Fruit fly (Drosophila melanogaster) whole organism, embryonic: ENCODE results near the gene CG43759.

Source experiments
- Blimp-1 ChIP-seq: fragments of 200-800 bp; sonication (Bioruptor generic); optimal IDR thresholded peaks from 3 replicates; lab custom pipeline; 2018; ENCODE audit warnings: missing biosample characterization, missing genetic modification characterization, mild to moderate bottlenecking, moderate library complexity, missing genetic modification reagents
- CG10147 ChIP-seq: fragments of 200-800 bp; sonication (Bioruptor generic); optimal IDR thresholded peaks from 2 replicates; lab custom pipeline; 2019; ENCODE audit warnings: missing biosample characterization, mild to moderate bottlenecking, missing genetic modification characterization, moderate library complexity
- CG10431 ChIP-seq: fragments of 200-800 bp; sonication (Bioruptor generic); optimal IDR thresholded peaks from 3 replicates; lab custom pipeline; 2018; ENCODE audit warnings: missing biosample characterization, mild to moderate bottlenecking, missing genetic modification characterization
- CG10979 ChIP-seq: fragments of 200-800 bp; sonication (Bioruptor generic); optimal IDR thresholded peaks from 2 replicates; lab custom pipeline; 2018; ENCODE audit warnings: missing biosample characterization, mild to moderate bottlenecking, missing genetic modification characterization, moderate library complexity
- CG11504 ChIP-seq: fragments of 200-800 bp; sonication (Bioruptor generic); optimal IDR thresholded peaks from 3 replicates; lab custom pipeline; 2019; ENCODE audit warnings: missing biosample characterization, mild to moderate bottlenecking, missing genetic modification characterization, moderate library complexity
- CG11696 ChIP-seq: fragments of 200-800 bp; sonication (Bioruptor generic); IDR thresholded peaks from 2 replicates; pipeline ENCODE4 v1.3.6; 2022; ENCODE audit warnings: missing biosample characterization, missing genetic modification characterization
- CG13775 ChIP-seq: fragments of 200-800 bp; sonication (Bioruptor generic); optimal IDR thresholded peaks from 3 replicates; lab custom pipeline; 2017; ENCODE audit warnings: missing biosample characterization, mild to moderate bottlenecking, missing genetic modification characterization
- CG15011 ChIP-seq: fragments of 200-800 bp; sonication (Bioruptor generic); optimal IDR thresholded peaks from 3 replicates; lab custom pipeline; 2018; ENCODE audit warnings: missing biosample characterization, mild to moderate bottlenecking, missing genetic modification characterization
- CG17361 ChIP-seq: fragments of 200-800 bp; sonication (Bioruptor generic); IDR thresholded peaks from 3 replicates; pipeline ENCODE4 v1.3.6; 2022; ENCODE audit warnings: missing biosample characterization, missing genetic modification characterization
- CG2120 ChIP-seq: fragments of 200-800 bp; sonication (Bioruptor generic); optimal IDR thresholded peaks from 3 replicates; lab custom pipeline; 2016; ENCODE audit warnings: missing biosample characterization, missing genetic modification characterization
- CG2202 ChIP-seq: fragments of 200-800 bp; sonication (Bioruptor generic); optimal IDR thresholded peaks from 2 replicates; lab custom pipeline; 2018; ENCODE audit warnings: missing biosample characterization, mild to moderate bottlenecking, missing genetic modification characterization
- CG2678 ChIP-seq: fragments of 200-800 bp; sonication (Bioruptor generic); optimal IDR thresholded peaks from 3 replicates; lab custom pipeline; 2019; ENCODE audit warnings: missing biosample characterization, mild to moderate bottlenecking, missing genetic modification characterization, moderate library complexity
- CG2712 ChIP-seq: fragments of 200-800 bp; optimal IDR thresholded peaks from 3 replicates; lab custom pipeline; 2019; ENCODE audit warnings: missing biosample characterization, mild to moderate bottlenecking, missing genetic modification characterization, moderate library complexity
- CG30403 ChIP-seq: fragments of 200-800 bp; sonication (Bioruptor generic); optimal IDR thresholded peaks from 3 replicates; lab custom pipeline; 2016; ENCODE audit warnings: missing biosample characterization, missing genetic modification characterization
- CG3407 ChIP-seq: fragments of 200-800 bp; sonication (Bioruptor generic); optimal IDR thresholded peaks from 2 replicates; lab custom pipeline; 2018; ENCODE audit warnings: missing biosample characterization, mild to moderate bottlenecking, missing genetic modification characterization
- CG42726 ChIP-seq: fragments of 200-800 bp; sonication (Bioruptor generic); IDR thresholded peaks from 2 replicates; pipeline ENCODE4 v1.3.6; 2022; ENCODE audit warnings: missing biosample characterization, missing genetic modification characterization; ENCODE audit not compliant: partially characterized antibody
- CG4424 ChIP-seq: fragments of 200-800 bp; sonication (Bioruptor generic); optimal IDR thresholded peaks from 3 replicates; lab custom pipeline; 2016; ENCODE audit warnings: missing biosample characterization, missing genetic modification characterization
- CG6654 ChIP-seq: fragments of 200-800 bp; sonication (Bioruptor generic); optimal IDR thresholded peaks from 2 replicates; lab custom pipeline; 2017; ENCODE audit warnings: missing biosample characterization, mild to moderate bottlenecking, missing genetic modification characterization
- CG7357 ChIP-seq: fragments of 200-800 bp; sonication (Bioruptor generic); IDR thresholded peaks from 3 replicates; pipeline ENCODE4 v1.3.6; 2022; ENCODE audit warnings: missing biosample characterization, missing genetic modification characterization
- CG7839 ChIP-seq: fragments of 200-800 bp; sonication (Bioruptor generic); optimal IDR thresholded peaks from 3 replicates; lab custom pipeline; 2018; ENCODE audit warnings: missing biosample characterization, mild to moderate bottlenecking, missing genetic modification characterization, moderate library complexity
- CG7963 ChIP-seq: fragments of 200-800 bp; sonication (Bioruptor generic); IDR thresholded peaks from 3 replicates; pipeline ENCODE4 v1.3.6; 2022; ENCODE audit warnings: missing biosample characterization, missing genetic modification characterization; ENCODE audit not compliant: partially characterized antibody
- CG8924 ChIP-seq: fragments of 200-800 bp; optimal IDR thresholded peaks from 3 replicates; lab custom pipeline; 2019; ENCODE audit warnings: missing biosample characterization, mild to moderate bottlenecking, missing genetic modification characterization, moderate library complexity
- CG9215 ChIP-seq: fragments of 200-800 bp; sonication (Bioruptor generic); IDR thresholded peaks from 2 replicates; pipeline ENCODE4 v1.3.6; 2022; ENCODE audit warnings: missing biosample characterization, missing genetic modification characterization
- Ets65A ChIP-seq: fragments of 200-800 bp; sonication (Bioruptor generic); peaks from one replicate; lab custom pipeline; 2016; ENCODE audit warnings: missing biosample characterization, missing genetic modification characterization
- Hr51 ChIP-seq, 2 experiments: fragments of 200-800 bp; sonication (Bioruptor generic); optimal IDR thresholded peaks; 2 replicates in 1 of 2; 3 replicates in 1 of 2; lab custom pipeline; 2016 to 2018; ENCODE audit warnings: missing biosample characterization in 2 of 2, missing genetic modification characterization in 2 of 2, mild to moderate bottlenecking in 1 of 2, moderate library complexity in 1 of 2
- NC2α ChIP-seq: fragments of 200-800 bp; sonication (Bioruptor generic); optimal IDR thresholded peaks from 2 replicates; lab custom pipeline; 2016; ENCODE audit warnings: missing biosample characterization, missing genetic modification characterization
- Oli ChIP-seq: fragments of 200-800 bp; sonication (Bioruptor generic); optimal IDR thresholded peaks from 2 replicates; lab custom pipeline; 2018; ENCODE audit warnings: missing biosample characterization, mild to moderate bottlenecking, missing genetic modification characterization, moderate library complexity
- Sry-δ ChIP-seq: fragments of 200-800 bp; sonication (Bioruptor generic); optimal IDR thresholded peaks from 2 replicates; lab custom pipeline; 2016; ENCODE audit warnings: missing biosample characterization, missing genetic modification characterization
- abd-A ChIP-seq: fragments of 200-800 bp; sonication (Bioruptor generic); optimal IDR thresholded peaks from 3 replicates; lab custom pipeline; 2019; ENCODE audit warnings: missing biosample characterization, mild to moderate bottlenecking, missing genetic modification characterization, moderate library complexity
- al ChIP-seq: fragments of 200-800 bp; sonication (Bioruptor generic); IDR thresholded peaks from 2 replicates; pipeline ENCODE4 v1.3.6; 2022; ENCODE audit warnings: missing biosample characterization, missing genetic modification characterization
- aop ChIP-seq: fragments of 200-800 bp; sonication (Bioruptor generic); IDR thresholded peaks from 2 replicates; pipeline ENCODE4 v1.3.6; 2022; ENCODE audit warnings: missing biosample characterization, missing genetic modification characterization
- ase ChIP-seq: fragments of 200-800 bp; sonication (Bioruptor generic); IDR thresholded peaks from 3 replicates; pipeline ENCODE4 v1.3.6; 2022; ENCODE audit warnings: missing biosample characterization, missing genetic modification characterization
- br ChIP-seq: fragments of >200 bp; optimal IDR thresholded peaks from 2 replicates; lab custom pipeline; 2017
- bsh ChIP-seq, 2 experiments: fragments of 200-800 bp; sonication (Bioruptor generic); optimal IDR thresholded peaks; 2 replicates each; lab custom pipeline; 2017 to 2018; ENCODE audit warnings: mild to moderate bottlenecking in 2 of 2, missing biosample characterization in 2 of 2, missing genetic modification characterization in 2 of 2, moderate library complexity in 1 of 2
- dpn ChIP-seq, 2 experiments: fragments of 200-800 bp; sonication (Bioruptor generic); optimal IDR thresholded peaks; 3 replicates each; lab custom pipeline; 2016; ENCODE audit warnings: missing biosample characterization in 2 of 2, missing genetic modification characterization in 2 of 2
- eve ChIP-seq, 2 experiments: fragments of >200 bp; optimal IDR thresholded peaks; 2 replicates each; lab custom pipeline; 2017; ENCODE audit warnings: missing biosample characterization in 2 of 2, missing genetic modification characterization in 2 of 2
- gem ChIP-seq: fragments of 200-800 bp; sonication (Bioruptor generic); optimal IDR thresholded peaks from 2 replicates; lab custom pipeline; 2019; ENCODE audit warnings: missing biosample characterization, mild to moderate bottlenecking, missing genetic modification characterization, moderate library complexity
- h ChIP-seq: fragments of >200 bp; optimal IDR thresholded peaks from 2 replicates; lab custom pipeline; 2017
- kah ChIP-seq: fragments of 200-800 bp; sonication (Bioruptor generic); optimal IDR thresholded peaks from 2 replicates; lab custom pipeline; 2018; ENCODE audit warnings: missing biosample characterization, mild to moderate bottlenecking, missing genetic modification characterization
- kay ChIP-seq: fragments of 200-800 bp; sonication (Bioruptor generic); optimal IDR thresholded peaks from 2 replicates; lab custom pipeline; 2016; ENCODE audit warnings: missing biosample characterization, missing genetic modification characterization
- knrl ChIP-seq: fragments of 200-800 bp; sonication (Bioruptor generic); IDR thresholded peaks from 3 replicates; pipeline ENCODE4 v1.3.6; 2022; ENCODE audit warnings: missing biosample characterization, missing genetic modification characterization; ENCODE audit not compliant: partially characterized antibody
- mld ChIP-seq: fragments of 200-800 bp; sonication (Bioruptor generic); IDR thresholded peaks from 3 replicates; pipeline ENCODE4 v1.3.6; 2022; ENCODE audit warnings: missing biosample characterization, missing genetic modification characterization; ENCODE audit not compliant: partially characterized antibody
- nmo ChIP-seq: fragments of 200-800 bp; sonication (Bioruptor generic); optimal IDR thresholded peaks from 2 replicates; lab custom pipeline; 2018; ENCODE audit warnings: missing biosample characterization, mild to moderate bottlenecking, missing genetic modification characterization, moderate library complexity
- oc ChIP-seq: fragments of 200-800 bp; sonication (Bioruptor generic); optimal IDR thresholded peaks from 2 replicates; lab custom pipeline; 2018; ENCODE audit warnings: missing biosample characterization, mild to moderate bottlenecking, missing genetic modification characterization, moderate library complexity
- pan ChIP-seq, 4 experiments: fragments of >200 bp in 3 of 4; fragments of 200-800 bp in 1 of 4; sonication (Bioruptor generic) in 1 of 4; optimal IDR thresholded peaks in 3 of 4; IDR thresholded peaks in 1 of 4; 2 replicates each; pipeline versions ENCODE4 v1.3.6 to Lab custom; 2017 to 2022; ENCODE audit warnings: missing biosample characterization in 2 of 4, missing genetic modification characterization in 2 of 4, mixed read lengths in 1 of 4
- tap ChIP-seq: fragments of 200-800 bp; optimal IDR thresholded peaks from 3 replicates; lab custom pipeline; 2019; ENCODE audit warnings: missing biosample characterization, mild to moderate bottlenecking, missing genetic modification characterization, moderate library complexity
- tna ChIP-seq: fragments of 200-800 bp; sonication (Bioruptor generic); IDR thresholded peaks from 2 replicates; pipeline ENCODE4 v1.3.6; 2022; ENCODE audit warnings: missing biosample characterization, missing genetic modification characterization; ENCODE audit not compliant: partially characterized antibody
- zfh1 ChIP-seq: fragments of 200-800 bp; sonication (Bioruptor generic); IDR thresholded peaks from 3 replicates; pipeline ENCODE4 v1.3.6; 2022; ENCODE audit warnings: missing biosample characterization, missing genetic modification characterization

The CG43759 gene

DNA sequence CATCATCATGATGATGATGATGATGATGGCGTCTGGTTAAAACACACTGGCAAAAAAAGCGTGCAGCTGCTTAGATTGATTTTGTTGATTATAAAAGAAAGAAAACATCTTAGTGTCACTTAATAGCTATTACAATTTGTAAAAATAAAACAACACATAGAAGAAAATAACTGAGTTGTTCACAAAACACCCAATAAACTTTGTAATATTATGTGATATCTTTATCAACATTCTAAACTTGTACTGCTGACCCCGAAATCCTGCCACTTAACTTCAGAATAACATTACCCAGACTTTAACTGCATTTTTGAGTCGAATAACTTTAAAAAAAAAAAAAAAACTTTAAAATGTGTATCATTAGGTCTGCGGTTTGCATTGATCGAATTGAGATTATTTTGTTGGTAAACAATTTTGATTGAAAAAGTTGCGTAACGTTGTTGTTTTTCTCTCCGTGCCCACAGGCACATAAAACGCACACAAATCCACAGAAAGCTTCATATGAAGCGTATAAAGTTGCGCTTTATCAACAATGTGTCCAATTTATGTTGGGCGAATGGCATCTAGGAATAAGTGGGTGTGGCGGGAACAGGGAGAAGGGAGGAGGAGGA lies 10.6 kb upstream of the CG43759 start (continued):
- no peak for TF ChIP-seq CG2120 (GFP tag; lab: Kevin White, UChicago)
- peak in 1 of 2 experiments; percentile 70 for TF ChIP-seq eve (GFP tag; optimal IDR thresholded peaks at IDR 0.05; lab: Kevin White, UChicago)
- peak; percentile 27 for TF ChIP-seq CG4424 (GFP tag; lab: Kevin White, UChicago)
- no peak for TF ChIP-seq knrl (GFP tag; lab: Robert Waterston, UW)
- TF ChIP-seq CG30403 (GFP tag; lab: Kevin White, UChicago): peak; percentile 7
- TF ChIP-seq Ets65A (GFP tag; lab: Kevin White, UChicago): peak; percentile 79
- TF ChIP-seq tap: no peak
- no peak for TF ChIP-seq CG7963
- peak in 1 of 2 experiments; percentile 23 for TF ChIP-seq bsh (GFP tag; optimal IDR thresholded peaks at IDR 0.05; lab: Kevin White, UChicago)
- peak; percentile 12 for TF ChIP-seq CG2678
- no peak for TF ChIP-seq Sry-δ (GFP tag; lab: Kevin White, UChicago)
- no peak for TF ChIP-seq kay (GFP tag; lab: Kevin White, UChicago)
- peak; percentile 24 for TF ChIP-seq Blimp-1 (GFP tag; lab: Kevin White, UChicago)
- no peak for TF ChIP-seq CG11696
- no peak for TF ChIP-seq ase (GFP tag; lab: Robert Waterston, UW)
- 0 out of 3 replicates have a peak, but pooled peaks have one; percentile 38 for TF ChIP-seq CG17361 (GFP tag; lab: Robert Waterston, UW)
- no peak for TF ChIP-seq mld (GFP tag; lab: Robert Waterston, UW)
- no peak for TF ChIP-seq al (GFP tag; lab: Robert Waterston, UW)
- TF ChIP-seq tna (GFP tag; lab: Robert Waterston, UW): no peak
- peak; percentile 19 for TF ChIP-seq CG11504 (tag; lab: Kevin White, UChicago)
- TF ChIP-seq Oli: peak; percentile 15
- no peak for TF ChIP-seq CG7839
- TF ChIP-seq CG42726 (GFP tag; lab: Robert Waterston, UW): no peak
- TF ChIP-seq nmo (GFP tag; lab: Kevin White, UChicago): peak; percentile 18
- peak; percentile 27 for TF ChIP-seq gem (tag; lab: Kevin White, UChicago)
- peak in 1 of 2 experiments; percentile 3 for TF ChIP-seq Hr51 (GFP tag; optimal IDR thresholded peaks at IDR 0.05; lab: Kevin White, UChicago)
- peak; percentile 28 for TF ChIP-seq CG2712 (tag; lab: Kevin White, UChicago)
- no peak for TF ChIP-seq h (lab: Kevin White, UChicago)
- TF ChIP-seq CG10979: peak; percentile 4
- TF ChIP-seq, all 482 proteins: peak for 27

DNA sequence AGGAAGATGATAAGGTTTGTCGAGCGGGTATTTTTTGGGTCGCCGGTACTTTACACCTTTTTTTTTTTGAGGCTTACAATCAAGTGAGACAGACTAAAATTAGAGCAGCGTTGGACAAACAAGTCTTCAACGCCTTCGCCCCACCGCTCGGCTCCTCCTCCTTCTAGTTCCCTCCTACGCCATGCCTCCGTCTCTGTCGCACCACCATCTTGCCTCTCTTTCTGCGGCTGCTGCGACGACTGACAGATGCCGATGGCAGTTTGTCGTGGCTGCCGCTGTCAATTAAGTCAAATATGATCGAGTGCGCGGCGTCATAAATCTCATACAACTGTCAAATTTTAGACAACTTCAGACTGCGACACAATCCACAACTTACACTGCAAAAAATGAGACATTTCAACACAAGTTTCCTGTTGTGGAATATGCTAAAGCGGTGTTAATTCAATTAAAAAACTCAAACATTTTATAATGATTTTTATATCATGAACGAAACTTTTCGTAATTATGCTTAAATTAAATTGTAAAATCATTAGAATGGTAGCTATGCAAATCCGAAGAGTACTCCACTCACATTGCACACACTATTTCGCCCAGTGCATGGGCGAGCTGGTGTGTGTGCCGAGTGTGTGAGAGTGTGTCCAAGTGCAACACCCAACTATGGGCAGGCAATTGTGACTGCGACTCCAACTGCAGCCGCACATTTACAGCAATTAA lies 9.3 kb upstream of the CG43759 start:
- TF ChIP-seq kah (GFP tag; lab: Kevin White, UChicago) (no peak), CG6654 (GFP tag; lab: Kevin White, UChicago) (no peak), NC2α (GFP tag; lab: Kevin White, UChicago) (no peak), CG10431 (no peak), CG3407 (GFP tag; lab: Kevin White, UChicago) (peak; percentile 13), CG8924 (tag; lab: Kevin White, UChicago) (peak; percentile 43), zfh1 (GFP tag; lab: Robert Waterston, UW) (peak; percentile 57; the same call in 2 of the 3 replicates), CG2202 (peak; percentile 24), CG7357 (GFP tag; lab: Robert Waterston, UW) (peak; percentile 30; the same call in 1 of the 3 replicates), oc (peak; percentile 18), pan (optimal IDR thresholded peaks at IDR 0.05; lab: Kevin White, UChicago) (no peak), pan (GFP tag; optimal IDR thresholded peaks at IDR 0.05 in 1 of 2, IDR thresholded peaks at IDR 0.05 in 1 of 2) (no peak), aop (GFP tag; lab: Robert Waterston, UW) (no peak), CG15011 (GFP tag; lab: Kevin White, UChicago) (no peak), CG13775 (GFP tag; lab: Kevin White, UChicago) (no peak), abd-A (tag; lab: Kevin White, UChicago) (no peak), ase (GFP tag; lab: Robert Waterston, UW) (0 out of 3 replicates have a peak, but pooled peaks have one; percentile 22), CG9215 (GFP tag; lab: Robert Waterston, UW) (no peak), br (lab: Kevin White, UChicago) (no peak), dpn (GFP tag; optimal IDR thresholded peaks at IDR 0.05; lab: Kevin White, UChicago) (peak; percentile 16 to 34), CG10147 (no peak)
